Fruit fly (Drosophila melanogaster): ENCODE measurements around the gene CG2260.

Gene CG2260

dm6 chrX:8091017-8091620 is 29.8 kb downstream of the CG2260 start (continued):
- TF ChIP-seq Pdp1 (GFP tag; optimal IDR thresholded peaks at IDR 0.05) (peak; percentile 90 to 95), Chrac-16 (GFP tag; optimal IDR thresholded peaks at IDR 0.05) (peak; percentile 94), Sox100B (GFP tag; optimal IDR thresholded peaks at IDR 0.05) (peak; percentile 92), Hand (GFP tag; optimal IDR thresholded peaks at IDR 0.05) (peak; percentile 96), Dek (tag; optimal IDR thresholded peaks at IDR 0.05) (peak; percentile 94), Spps (tag; optimal IDR thresholded peaks at IDR 0.05) (peak; percentile 88), fd102C (GFP tag; optimal IDR thresholded peaks at IDR 0.05) (peak; percentile 7), NfI (GFP tag; optimal IDR thresholded peaks at IDR 0.05) (peak; percentile 96), Antp (GFP tag; optimal IDR thresholded peaks at IDR 0.05) (peak; percentile 81), Hr3 (GFP tag; optimal IDR thresholded peaks at IDR 0.05) (peak; percentile 93), wdn (GFP tag; IDR thresholded peaks at IDR 0.05) (peak; percentile 97), CG16815 (GFP tag; optimal IDR thresholded peaks at IDR 0.05) (peak; percentile 91), twi (tag; optimal IDR thresholded peaks at IDR 0.05) (peak; percentile 72), salm (tag; optimal IDR thresholded peaks at IDR 0.05) (peak; percentile 94), sna (GFP tag; IDR thresholded peaks at IDR 0.05; ENCODE audit: partially characterized antibody) (0 out of 2 replicates have a peak, but pooled peaks have one; percentile 59), CG3407 (GFP tag; optimal IDR thresholded peaks at IDR 0.05) (peak; percentile 91), Awh (GFP tag; IDR thresholded peaks at IDR 0.05) (peak; percentile 99), dati (GFP tag; IDR thresholded peaks at IDR 0.05) (peak; percentile 97), CG17328 (GFP tag; IDR thresholded peaks at IDR 0.05) (peak; percentile 99), CG6689 (GFP tag; IDR thresholded peaks at IDR 0.05) (peak; percentile 98), CG17186 (GFP tag; optimal IDR thresholded peaks at IDR 0.05) (peak; percentile 77), CG12744 (GFP tag; optimal IDR thresholded peaks at IDR 0.05) (peak; percentile 83), CTCF (GFP tag; optimal IDR thresholded peaks at IDR 0.05) (peak; percentile 68), tx (GFP tag; optimal IDR thresholded peaks at IDR 0.05) (peak; percentile 83), Dfd (GFP tag; optimal IDR thresholded peaks at IDR 0.05) (peak in 1 of 2 experiments; percentile 64), CG10431 (GFP tag; optimal IDR thresholded peaks at IDR 0.05) (peak; percentile 84), Adf1 (GFP tag; IDR thresholded peaks at IDR 0.05) (peak; percentile 90), CG3847 (GFP tag; IDR thresholded peaks at IDR 0.05) (peak; percentile 97), Rfx (GFP tag; IDR thresholded peaks at IDR 0.05) (peak; percentile 99), CG4854 (GFP tag; optimal IDR thresholded peaks at IDR 0.05) (peak; percentile 91), Ravus (GFP tag; IDR thresholded peaks at IDR 0.05) (peak; percentile 96), CG17359 (tag; optimal IDR thresholded peaks at IDR 0.05) (peak; percentile 97), ssp (GFP tag; IDR thresholded peaks at IDR 0.05) (peak; percentile 92), ATbp (GFP tag; optimal IDR thresholded peaks at IDR 0.05) (peak; percentile 97), nerfin-2 (GFP tag; IDR thresholded peaks at IDR 0.05; ENCODE audit: partially characterized antibody) (no peak; the same call in 1 of the 2 replicates), caup (GFP tag; optimal IDR thresholded peaks at IDR 0.05; ENCODE audit: severe bottlenecking) (peak; percentile 97), ftz-f1 (GFP tag; optimal IDR thresholded peaks at IDR 0.05) (peak; percentile 34), stwl (tag; optimal IDR thresholded peaks at IDR 0.05) (peak; percentile 25), inv (GFP tag; IDR thresholded peaks at IDR 0.05; ENCODE audit: partially characterized antibody) (0 out of 2 replicates have a peak, but pooled peaks have one; percentile 35), CG10321 (GFP tag; IDR thresholded peaks at IDR 0.05) (peak; percentile 86), maf-S (GFP tag; optimal IDR thresholded peaks at IDR 0.05) (peak; percentile 88), CG31365 (tag; optimal IDR thresholded peaks at IDR 0.05) (peak; percentile 88), Camta (GFP tag; optimal IDR thresholded peaks at IDR 0.05) (peak; percentile 90), H2.0 (GFP tag; IDR thresholded peaks at IDR 0.05) (peak; percentile 99), CG11085 (GFP tag; IDR thresholded peaks at IDR 0.05) (peak; percentile 98), Poxn (GFP tag; IDR thresholded peaks at IDR 0.05) (peak; percentile 93), fru (optimal IDR thresholded peaks at IDR 0.05) (no peak), CG10654 (GFP tag; optimal IDR thresholded peaks at IDR 0.05) (peak; percentile 91), bab2 (GFP tag; optimal IDR thresholded peaks at IDR 0.05) (peak; percentile 87), pum (GFP tag; optimal IDR thresholded peaks at IDR 0.05) (peak; percentile 80), Hmr (GFP tag; optimal IDR thresholded peaks at IDR 0.05) (peak; percentile 98)

Data from whole organism, embryonic.